Fruit fly (Drosophila melanogaster) whole organism, embryonic: ENCODE data around the gene Argp.

Source experiments
- Ada2b ChIP-seq: fragments of 200-800 bp; sonication (Bioruptor generic); IDR thresholded peaks from 2 replicates; pipeline ENCODE4 v1.3.6; 2022; ENCODE audit warnings: missing biosample characterization, missing genetic modification characterization
- Atf3 ChIP-seq: fragments of 200-800 bp; sonication (Bioruptor generic); optimal IDR thresholded peaks from 3 replicates; lab custom pipeline; 2016; ENCODE audit warnings: missing biosample characterization, missing genetic modification characterization
- B-H1 ChIP-seq: fragments of 200-800 bp; sonication (Bioruptor generic); IDR thresholded peaks from 3 replicates; pipeline ENCODE4 v1.3.6; 2022; ENCODE audit warnings: missing biosample characterization, missing genetic modification characterization
- CG10979 ChIP-seq: fragments of 200-800 bp; sonication (Bioruptor generic); optimal IDR thresholded peaks from 2 replicates; lab custom pipeline; 2018; ENCODE audit warnings: missing biosample characterization, mild to moderate bottlenecking, missing genetic modification characterization, moderate library complexity
- CG13624 ChIP-seq: fragments of 200-800 bp; sonication (Bioruptor generic); optimal IDR thresholded peaks from 2 replicates; lab custom pipeline; 2016; ENCODE audit warnings: missing biosample characterization, missing genetic modification characterization
- CG14441 ChIP-seq: fragments of 200-800 bp; sonication (Bioruptor generic); IDR thresholded peaks from 2 replicates; pipeline ENCODE4 v1.3.6; 2022; ENCODE audit warnings: missing biosample characterization, missing genetic modification characterization
- CG15514 ChIP-seq: fragments of 200-800 bp; sonication (Bioruptor generic); optimal IDR thresholded peaks from 3 replicates; lab custom pipeline; 2017; ENCODE audit warnings: missing biosample characterization, missing genetic modification characterization, mild to moderate bottlenecking, moderate library complexity, missing genetic modification reagents
- CG15696 ChIP-seq: fragments of 200-800 bp; sonication (Bioruptor generic); optimal IDR thresholded peaks from 2 replicates; lab custom pipeline; 2019; ENCODE audit warnings: missing biosample characterization, mild to moderate bottlenecking, missing genetic modification characterization, moderate library complexity
- CG1603 ChIP-seq: fragments of 200-800 bp; sonication (Bioruptor generic); optimal IDR thresholded peaks from 2 replicates; lab custom pipeline; 2019; ENCODE audit warnings: missing biosample characterization, mild to moderate bottlenecking, missing genetic modification characterization, moderate library complexity
- CG30020 ChIP-seq: fragments of 200-800 bp; optimal IDR thresholded peaks from 2 replicates; lab custom pipeline; 2019; ENCODE audit warnings: missing biosample characterization, mild to moderate bottlenecking, missing genetic modification characterization, moderate library complexity
- CG31224 ChIP-seq: fragments of 200-800 bp; sonication (Bioruptor generic); IDR thresholded peaks from 2 replicates; pipeline ENCODE4 v1.3.6; 2022; ENCODE audit warnings: missing biosample characterization, missing genetic modification characterization
- CG32767 ChIP-seq: fragments of 200-800 bp; sonication (Bioruptor generic); IDR thresholded peaks from 2 replicates; pipeline ENCODE4 v1.3.6; 2022; ENCODE audit warnings: missing biosample characterization, missing genetic modification characterization
- CG3726 ChIP-seq: fragments of 200-800 bp; sonication (Bioruptor generic); IDR thresholded peaks from 3 replicates; pipeline ENCODE4, ENCODE4 v1.3.6; 2022; ENCODE audit warnings: missing biosample characterization, missing genetic modification characterization
- CG3995 ChIP-seq: fragments of 200-800 bp; sonication (Bioruptor generic); optimal IDR thresholded peaks from 3 replicates; lab custom pipeline; 2016; ENCODE audit warnings: missing biosample characterization, missing genetic modification characterization
- CG43689 ChIP-seq: fragments of 200-800 bp; sonication (Bioruptor generic); IDR thresholded peaks from 2 replicates; pipeline ENCODE4 v1.3.6; 2022; ENCODE audit warnings: missing biosample characterization, missing genetic modification characterization
- CG6854 ChIP-seq: fragments of 200-800 bp; sonication (Bioruptor generic); optimal IDR thresholded peaks from 3 replicates; lab custom pipeline; 2017; ENCODE audit warnings: missing biosample characterization, mild to moderate bottlenecking, missing genetic modification characterization
- CG7556 ChIP-seq: fragments of 200-800 bp; sonication (Bioruptor generic); optimal IDR thresholded peaks from 2 replicates; lab custom pipeline; 2017; ENCODE audit warnings: missing biosample characterization, mild to moderate bottlenecking, missing genetic modification characterization
- CG8478 ChIP-seq: fragments of >200 bp; optimal IDR thresholded peaks from 2 replicates; lab custom pipeline; 2018
- CTCF ChIP-seq: fragments of 200-800 bp; sonication (Bioruptor generic); optimal IDR thresholded peaks from 2 replicates; lab custom pipeline; 2017; ENCODE audit warnings: missing biosample characterization, mild to moderate bottlenecking, missing genetic modification characterization, moderate library complexity
- Camta ChIP-seq: fragments of 200-800 bp; sonication (Bioruptor generic); optimal IDR thresholded peaks from 2 replicates; lab custom pipeline; 2016; ENCODE audit warnings: missing biosample characterization, missing genetic modification characterization
- Chrac-16 ChIP-seq: fragments of 200-800 bp; sonication (Bioruptor generic); optimal IDR thresholded peaks from 3 replicates; lab custom pipeline; 2016; ENCODE audit warnings: missing biosample characterization, missing genetic modification characterization
- CrebB ChIP-seq: fragments of 200-800 bp; sonication (Bioruptor generic); optimal IDR thresholded peaks from 3 replicates; lab custom pipeline; 2018; ENCODE audit warnings: missing biosample characterization, mild to moderate bottlenecking, missing genetic modification characterization
- Dad ChIP-seq: fragments of 200-800 bp; sonication (Bioruptor generic); optimal IDR thresholded peaks from 3 replicates; lab custom pipeline; 2016; ENCODE audit warnings: missing biosample characterization, missing genetic modification characterization
- Doc3 ChIP-seq: fragments of 200-800 bp; sonication (Bioruptor generic); IDR thresholded peaks from 3 replicates; pipeline ENCODE4 v1.3.6; 2022; ENCODE audit warnings: missing biosample characterization, missing genetic modification characterization; ENCODE audit not compliant: partially characterized antibody
- HLH3B ChIP-seq: fragments of 200-800 bp; sonication (Bioruptor generic); IDR thresholded peaks from 2 replicates; pipeline ENCODE4 v1.3.6; 2022; ENCODE audit warnings: missing biosample characterization, missing genetic modification characterization
- Lhr ChIP-seq: fragments of 200-800 bp; sonication (Bioruptor generic); optimal IDR thresholded peaks from 3 replicates; lab custom pipeline; 2017; ENCODE audit warnings: mild to moderate bottlenecking, missing biosample characterization, missing genetic modification reagents, missing genetic modification characterization
- NC2α ChIP-seq: fragments of 200-800 bp; sonication (Bioruptor generic); optimal IDR thresholded peaks from 2 replicates; lab custom pipeline; 2016; ENCODE audit warnings: missing biosample characterization, missing genetic modification characterization
- Poxn ChIP-seq: fragments of 200-800 bp; sonication (Bioruptor generic); IDR thresholded peaks from 2 replicates; pipeline ENCODE4 v1.3.6; 2022; ENCODE audit warnings: missing biosample characterization, missing genetic modification characterization
- Ptx1 ChIP-seq: fragments of 200-800 bp; sonication (Bioruptor generic); IDR thresholded peaks from 2 replicates; pipeline ENCODE4 v1.3.6; 2022; ENCODE audit warnings: missing biosample characterization, missing genetic modification characterization
- Six4 ChIP-seq: fragments of 200-800 bp; sonication (Bioruptor generic); optimal IDR thresholded peaks from 2 replicates; lab custom pipeline; 2016; ENCODE audit warnings: missing biosample characterization, missing genetic modification characterization
- Sox102F ChIP-seq: fragments of 200-800 bp; sonication (Bioruptor generic); optimal IDR thresholded peaks from 2 replicates; lab custom pipeline; 2018; ENCODE audit warnings: missing biosample characterization, mild to moderate bottlenecking, missing genetic modification characterization, moderate library complexity
- Ssrp ChIP-seq: fragments of 200-800 bp; sonication (Bioruptor generic); optimal IDR thresholded peaks from 2 replicates; lab custom pipeline; 2018; ENCODE audit warnings: missing biosample characterization, mild to moderate bottlenecking, missing genetic modification characterization, moderate library complexity
- Taf1 ChIP-seq: fragments of 200-800 bp; sonication (Bioruptor generic); IDR thresholded peaks from 2 replicates; pipeline ENCODE4 v1.3.6; 2022; ENCODE audit warnings: missing biosample characterization, missing genetic modification characterization
- Tbp ChIP-seq: fragments of >200 bp; optimal IDR thresholded peaks from 2 replicates; lab custom pipeline; 2018; ENCODE audit warnings: missing biosample characterization, missing genetic modification characterization
- ab ChIP-seq: fragments of 200-800 bp; sonication (Bioruptor generic); optimal IDR thresholded peaks from 2 replicates; lab custom pipeline; 2016; ENCODE audit warnings: missing biosample characterization, missing genetic modification characterization
- chm ChIP-seq: fragments of 200-800 bp; sonication (Bioruptor generic); IDR thresholded peaks from 2 replicates; pipeline ENCODE4 v1.3.6; 2022; ENCODE audit warnings: missing biosample characterization, missing genetic modification characterization
- ewg ChIP-seq: fragments of 200-800 bp; sonication (Bioruptor generic); optimal IDR thresholded peaks from 3 replicates; lab custom pipeline; 2017; ENCODE audit warnings: mild to moderate bottlenecking, missing biosample characterization, missing genetic modification reagents, missing genetic modification characterization
- gfzf ChIP-seq: fragments of 200-800 bp; sonication (Bioruptor generic); optimal IDR thresholded peaks from 2 replicates; lab custom pipeline; 2016; ENCODE audit warnings: missing biosample characterization, mild to moderate bottlenecking, missing genetic modification characterization, moderate library complexity
- jing ChIP-seq: fragments of 200-800 bp; sonication (Bioruptor generic); optimal IDR thresholded peaks from 2 replicates; lab custom pipeline; 2018; ENCODE audit warnings: missing biosample characterization, mild to moderate bottlenecking, missing genetic modification characterization
- nmo ChIP-seq: fragments of 200-800 bp; sonication (Bioruptor generic); optimal IDR thresholded peaks from 2 replicates; lab custom pipeline; 2018; ENCODE audit warnings: missing biosample characterization, mild to moderate bottlenecking, missing genetic modification characterization, moderate library complexity
- pb ChIP-seq: fragments of 200-800 bp; sonication (Bioruptor generic); optimal IDR thresholded peaks from 3 replicates; lab custom pipeline; 2016; ENCODE audit warnings: missing biosample characterization, missing genetic modification characterization
- peb ChIP-seq: fragments of 200-800 bp; sonication (Bioruptor generic); IDR thresholded peaks from 2 replicates; pipeline ENCODE4 v1.3.6; 2022; ENCODE audit warnings: missing biosample characterization, missing genetic modification characterization
- ranshi ChIP-seq: fragments of 200-800 bp; sonication (Bioruptor generic); IDR thresholded peaks from 2 replicates; pipeline ENCODE4 v1.3.6; 2022; ENCODE audit warnings: missing biosample characterization, missing genetic modification characterization
- ssp ChIP-seq: fragments of 200-800 bp; sonication (Bioruptor generic); IDR thresholded peaks from 2 replicates; pipeline ENCODE4 v1.3.6; 2022; ENCODE audit warnings: missing biosample characterization, missing genetic modification characterization
- unpg ChIP-seq: fragments of 200-800 bp; sonication (Bioruptor generic); optimal IDR thresholded peaks from 3 replicates; lab custom pipeline; 2018; ENCODE audit warnings: missing biosample characterization, mild to moderate bottlenecking, missing genetic modification characterization, moderate library complexity
- vfl ChIP-seq: fragments of 200-800 bp; sonication (Bioruptor generic); optimal IDR thresholded peaks from 2 replicates; lab custom pipeline; 2016; ENCODE audit warnings: missing biosample characterization, missing genetic modification characterization
- vnd ChIP-seq: fragments of 200-800 bp; sonication (Bioruptor generic); IDR thresholded peaks from 3 replicates; pipeline ENCODE4 v1.3.6; 2022; ENCODE audit warnings: missing biosample characterization, missing genetic modification characterization; ENCODE audit not compliant: partially characterized antibody
- wek ChIP-seq: fragments of 200-800 bp; sonication (Bioruptor generic); optimal IDR thresholded peaks from 3 replicates; lab custom pipeline; 2018; ENCODE audit warnings: missing biosample characterization, mild to moderate bottlenecking, missing genetic modification characterization, moderate library complexity
- zen2 ChIP-seq: fragments of 200-800 bp; sonication (Bioruptor generic); IDR thresholded peaks from 3 replicates; pipeline ENCODE4 v1.3.6; 2022; ENCODE audit warnings: missing biosample characterization, missing genetic modification characterization; ENCODE audit not compliant: partially characterized antibody
- zfh2 ChIP-seq: fragments of 200-800 bp; sonication (Bioruptor generic); optimal IDR thresholded peaks from 2 replicates; lab custom pipeline; 2016; ENCODE audit warnings: missing biosample characterization, missing genetic modification characterization

The Argp gene

DNA sequence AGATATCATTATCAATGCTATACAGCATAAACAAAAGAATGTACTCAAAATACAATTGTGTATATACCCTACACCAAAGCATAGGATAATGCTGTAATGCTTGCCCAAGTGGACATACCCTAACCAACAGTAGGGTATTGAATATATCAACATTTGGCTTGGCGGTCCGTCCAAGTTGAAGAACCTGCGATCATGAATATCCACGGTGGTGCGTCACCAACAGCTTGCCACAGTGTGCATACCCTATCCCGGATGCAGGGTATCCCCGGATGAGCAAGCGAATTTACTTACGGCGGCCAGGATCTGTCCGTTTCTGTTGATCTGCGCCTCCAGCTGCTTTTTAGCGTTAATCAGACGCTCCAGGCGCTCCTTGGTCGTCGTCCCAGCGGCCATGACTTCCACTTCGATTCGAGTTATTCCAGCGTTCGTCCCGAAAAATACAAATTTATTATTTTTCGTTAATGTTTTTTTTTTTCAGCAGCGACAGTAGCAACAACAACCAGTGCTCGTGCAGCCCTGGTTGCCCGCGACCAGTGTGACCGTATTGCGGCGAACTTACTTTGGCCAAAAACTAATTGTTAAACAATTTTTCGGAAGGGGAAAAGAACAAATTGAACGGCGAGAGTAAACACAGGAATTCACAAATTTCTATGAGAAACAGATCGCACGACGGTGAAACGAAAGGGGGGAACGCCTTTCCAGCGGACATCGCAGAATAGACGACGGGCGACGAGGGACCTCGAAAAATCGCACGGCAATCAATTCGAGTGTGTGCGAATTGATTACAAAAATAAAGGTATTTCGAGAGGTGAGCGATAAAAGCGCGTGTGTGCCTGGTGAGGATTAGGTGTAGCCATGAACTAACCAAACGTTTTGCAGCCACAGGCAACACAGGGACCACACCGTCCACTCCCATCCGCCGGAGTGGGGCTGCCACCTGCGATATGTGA lies 33.3 kb downstream of the Argp start, which contains the start of the genes Lkb1 and CG9588 (continued):
- TF ChIP-seq pb (GFP tag; lab: Kevin White, UChicago) (peak; percentile 53), CG32767 (GFP tag; lab: Robert Waterston, UW) (peak; percentile 53; the same call in 1 of the 2 replicates), unpg (GFP tag; lab: Kevin White, UChicago) (peak; percentile 23), gfzf (GFP tag; lab: Kevin White, UChicago) (peak; percentile 86), CG30020 (no peak), ewg (GFP tag; lab: Kevin White, UChicago) (peak; percentile 39), CG1603 (tag; lab: Kevin White, UChicago) (peak; percentile 63), CG15514 (GFP tag; lab: Kevin White, UChicago) (peak; percentile 59), NC2α (GFP tag; lab: Kevin White, UChicago) (no peak), B-H1 (GFP tag; lab: Robert Waterston, UW) (peak; percentile 66), CG6854 (GFP tag; lab: Kevin White, UChicago) (no peak), wek (GFP tag; lab: Kevin White, UChicago) (no peak), CG13624 (GFP tag; lab: Kevin White, UChicago) (peak; percentile 45), CrebB (tag; lab: Kevin White, UChicago) (no peak), peb (peak; percentile 66), HLH3B (GFP tag; lab: Robert Waterston, UW) (peak; percentile 68), Camta (GFP tag; lab: Kevin White, UChicago) (peak; percentile 12), Ssrp (tag; lab: Kevin White, UChicago) (no peak), vnd (GFP tag; lab: Robert Waterston, UW) (no peak), CG31224 (peak; percentile 48), Dad (GFP tag; lab: Kevin White, UChicago) (peak; percentile 8), CG3995 (no peak), zen2 (GFP tag; lab: Robert Waterston, UW) (no peak), ssp (GFP tag; lab: Robert Waterston, UW) (peak; percentile 67), zfh2 (GFP tag; lab: Kevin White, UChicago) (peak; percentile 65), ab (no peak), Chrac-16 (GFP tag; lab: Kevin White, UChicago) (peak; percentile 51), CG7556 (GFP tag; lab: Kevin White, UChicago) (peak; percentile 28), chm (GFP tag; lab: Robert Waterston, UW) (peak; percentile 78), ranshi (GFP tag; lab: Robert Waterston, UW) (peak; percentile 62), CG10979 (tag; lab: Kevin White, UChicago) (peak; percentile 16), Tbp (GFP tag; lab: Kevin White, UChicago) (no peak), CG43689 (GFP tag; lab: Robert Waterston, UW) (peak; percentile 55), Ada2b (GFP tag; lab: Robert Waterston, UW) (peak; percentile 67), CG8478 (no peak), Six4 (no peak), Lhr (GFP tag; lab: Kevin White, UChicago) (peak; percentile 11), CG15696 (tag; lab: Kevin White, UChicago) (no peak), Atf3 (GFP tag; lab: Kevin White, UChicago) (peak; percentile 39), Taf1 (GFP tag; lab: Robert Waterston, UW) (peak; percentile 62; the same call in 1 of the 2 replicates), Doc3 (GFP tag; lab: Robert Waterston, UW) (no peak), CG14441 (GFP tag; lab: Robert Waterston, UW) (peak; percentile 83), Poxn (no peak), CG3726 (GFP tag; lab: Robert Waterston, UW) (peak; percentile 64; the same call in 1 of the 3 replicates), vfl (peak; percentile 19), jing (GFP tag; lab: Kevin White, UChicago) (peak; percentile 27), Ptx1 (GFP tag; lab: Robert Waterston, UW) (peak; percentile 83), Sox102F (GFP tag; lab: Kevin White, UChicago) (peak; percentile 59), nmo (GFP tag; lab: Kevin White, UChicago) (peak; percentile 43), CTCF (peak; percentile 71)
